Worm (Caenorhabditis elegans) whole organism, early embryonic: ENCODE results near the gene cyp-31A2.

Experiments used
- F13C5.2 ChIP-seq: sonication (generic microtip); optimal IDR thresholded peaks from 2 replicates; lab custom pipeline; 2017; ENCODE audit warnings: mild to moderate bottlenecking, missing genetic modification characterization, inconsistent platforms, missing compliant biosample characterization
- aly-1 ChIP-seq: sonication (generic microtip); optimal IDR thresholded peaks from 2 replicates; lab custom pipeline; 2016; ENCODE audit warnings: missing genetic modification characterization, missing compliant biosample characterization
- ama-1 ChIP-seq: fragments of 150-350 bp; optimal IDR thresholded peaks from 2 replicates; lab custom pipeline; 2014
- ets-7 ChIP-seq: sonication (generic microtip); optimal IDR thresholded peaks from 2 replicates; lab custom pipeline; 2016; ENCODE audit warnings: missing genotype, missing genetic modification characterization, missing compliant biosample characterization
- pes-1 ChIP-seq: fragments of 200-800 bp; sonication (Bioruptor generic); IDR thresholded peaks from 2 replicates; pipeline ENCODE4 v1.3.6; 2022; ENCODE audit warnings: missing genetic modification reagents, missing genetic modification characterization, missing compliant biosample characterization
- scrt-1 ChIP-seq: fragments of 200-800 bp; sonication (Bioruptor generic); IDR thresholded peaks from 2 replicates; pipeline ENCODE4 v1.3.6; 2022; ENCODE audit warnings: missing genetic modification characterization, missing compliant biosample characterization
- sea-1 ChIP-seq: fragments of 200-800 bp; sonication (Bioruptor generic); conservative IDR thresholded peaks from 2 replicates; pipeline ENCODE4 v1.3.6; 2022; ENCODE audit warnings: missing genetic modification characterization, missing compliant biosample characterization
- tra-4 ChIP-seq: sonication (generic microtip); optimal IDR thresholded peaks from 2 replicates; lab custom pipeline; 2017; ENCODE audit warnings: missing genetic modification characterization, missing compliant biosample characterization

ce11 chrIV:11434575-11434974, 30.8 kb downstream of the cyp-31A2 start:
- no peak for TF ChIP-seq pes-1
- TF ChIP-seq ama-1 (lab: Kevin White, UChicago) = no peak
- TF ChIP-seq scrt-1 (GFP tag; lab: Robert Waterston, UW) = no peak
- no peak for TF ChIP-seq aly-1
- TF ChIP-seq sea-1 (GFP tag; lab: Robert Waterston, UW) = no peak
- no peak for TF ChIP-seq F13C5.2 (tag; lab: Kevin White, UChicago)
- no peak for TF ChIP-seq ets-7 (tag; lab: Kevin White, UChicago)
- no peak for TF ChIP-seq tra-4 (tag; lab: Kevin White, UChicago)
